Fruit fly (Drosophila melanogaster): ENCODE results near the gene CG13066.

Gene CG13066

dm6 chr3L:16303078-16303477, 30.4 kb downstream of the CG13066 start, which contains the start of gene CG13044:
CG13044 (minus strand) TSS chr3L:16303178.
- no peak for TF ChIP-seq CG9705 (GFP tag; optimal IDR thresholded peaks at IDR 0.05)
- TF ChIP-seq N (GFP tag; optimal IDR thresholded peaks at IDR 0.05): no peak
- TF ChIP-seq pan (optimal IDR thresholded peaks at IDR 0.05): no peak
- TF ChIP-seq usp (GFP tag; optimal IDR thresholded peaks at IDR 0.05): no peak
- TF ChIP-seq lola (GFP tag; optimal IDR thresholded peaks at IDR 0.05): no peak
- TF ChIP-seq Jra (GFP tag; optimal IDR thresholded peaks at IDR 0.05): no peak
- TF ChIP-seq h (GFP tag; optimal IDR thresholded peaks at IDR 0.05): no peak
- TF ChIP-seq Sp1 (GFP tag; optimal IDR thresholded peaks at IDR 0.05): no peak
- no peak for TF ChIP-seq woc (GFP tag; optimal IDR thresholded peaks at IDR 0.05)
- TF ChIP-seq sage (GFP tag; optimal IDR thresholded peaks at IDR 0.05): no peak
- no peak for TF ChIP-seq Mio (GFP tag; optimal IDR thresholded peaks at IDR 0.05)
- no peak for TF ChIP-seq Hr83 (GFP tag; optimal IDR thresholded peaks at IDR 0.05; ENCODE audit: poor library complexity, severe bottlenecking)
- TF ChIP-seq jim (GFP tag; optimal IDR thresholded peaks at IDR 0.05): no peak
- no peak for TF ChIP-seq Myc (optimal IDR thresholded peaks at IDR 0.05)

dm6 chr3L:16303982-16304381, 31.3 kb downstream of the CG13066 start, which contains the start of gene CG43249:
CG43249 (plus strand) TSS chr3L:16304282.
- TF ChIP-seq Hnf4 (GFP tag; optimal IDR thresholded peaks at IDR 0.05): no peak
- no peak for TF ChIP-seq Hr78 (GFP tag; optimal IDR thresholded peaks at IDR 0.05)
- no peak for TF ChIP-seq Dfd (GFP tag; optimal IDR thresholded peaks at IDR 0.05)
- TF ChIP-seq Jra (GFP tag; optimal IDR thresholded peaks at IDR 0.05): no peak
- TF ChIP-seq Myc (optimal IDR thresholded peaks at IDR 0.05): no peak
- TF ChIP-seq CrebA (GFP tag; optimal IDR thresholded peaks at IDR 0.05; ENCODE audit: borderline replicate concordance): no peak
- no peak for TF ChIP-seq rgr (GFP tag; optimal IDR thresholded peaks at IDR 0.05)
- TF ChIP-seq h (GFP tag; optimal IDR thresholded peaks at IDR 0.05): no peak
- no peak for TF ChIP-seq pan (optimal IDR thresholded peaks at IDR 0.05)
- TF ChIP-seq dl (GFP tag; optimal IDR thresholded peaks at IDR 0.05; ENCODE audit: insufficient read depth in 1 of 2, partially characterized antibody in 2 of 2): no peak
- TF ChIP-seq dsf (GFP tag; optimal IDR thresholded peaks at IDR 0.05; ENCODE audit: borderline replicate concordance): no peak
- no peak for TF ChIP-seq lola (GFP tag; optimal IDR thresholded peaks at IDR 0.05)
- TF ChIP-seq sage (GFP tag; optimal IDR thresholded peaks at IDR 0.05): no peak
- no peak for TF ChIP-seq OdsH (GFP tag; optimal IDR thresholded peaks at IDR 0.05)
- TF ChIP-seq woc (GFP tag; optimal IDR thresholded peaks at IDR 0.05): no peak
- no peak for TF ChIP-seq jim (GFP tag; optimal IDR thresholded peaks at IDR 0.05)
- TF ChIP-seq Hr83 (GFP tag; optimal IDR thresholded peaks at IDR 0.05; ENCODE audit: poor library complexity, severe bottlenecking): no peak
- no peak for TF ChIP-seq usp (GFP tag; optimal IDR thresholded peaks at IDR 0.05)

- no peak for TF ChIP-seq N (GFP tag; optimal IDR thresholded peaks at IDR 0.05)
- no peak for TF ChIP-seq Hr83 (GFP tag; optimal IDR thresholded peaks at IDR 0.05; ENCODE audit: poor library complexity, severe bottlenecking)
- no peak for TF ChIP-seq Rel (GFP tag; optimal IDR thresholded peaks at IDR 0.05)
- no peak for TF ChIP-seq Rel (tag; optimal IDR thresholded peaks at IDR 0.05)
- no peak for TF ChIP-seq lola (GFP tag; optimal IDR thresholded peaks at IDR 0.05)
- no peak for TF ChIP-seq h (GFP tag; optimal IDR thresholded peaks at IDR 0.05)
- no peak for TF ChIP-seq HLH106 (tag; optimal IDR thresholded peaks at IDR 0.05)
- no peak for TF ChIP-seq Hr78 (GFP tag; optimal IDR thresholded peaks at IDR 0.05)
- no peak for TF ChIP-seq Abd-B (GFP tag; optimal IDR thresholded peaks at IDR 0.05)
- TF ChIP-seq Mio (GFP tag; optimal IDR thresholded peaks at IDR 0.05): no peak
- TF ChIP-seq OdsH (GFP tag; optimal IDR thresholded peaks at IDR 0.05): no peak
- TF ChIP-seq Sp1 (GFP tag; optimal IDR thresholded peaks at IDR 0.05): no peak
- TF ChIP-seq Vsx2 (GFP tag; optimal IDR thresholded peaks at IDR 0.05; ENCODE audit: partially characterized antibody): no peak
- TF ChIP-seq Dfd (GFP tag; optimal IDR thresholded peaks at IDR 0.05): no peak
- no peak for TF ChIP-seq usp (GFP tag; optimal IDR thresholded peaks at IDR 0.05)
- no peak for TF ChIP-seq CG32264 (GFP tag; optimal IDR thresholded peaks at IDR 0.05)
- no peak for TF ChIP-seq woc (GFP tag; optimal IDR thresholded peaks at IDR 0.05)
- TF ChIP-seq rgr (GFP tag; optimal IDR thresholded peaks at IDR 0.05): no peak
These were observed 33.3 kb downstream of the CG13066 start, which contains the start of the genes CG13043 and CG13063 for dm6 chr3L:16305820-16306650. CG13043 (minus strand) TSS chr3L:16305870. CG13063 (plus strand) TSS chr3L:16306600.

- no peak for TF ChIP-seq Hr83 (GFP tag; optimal IDR thresholded peaks at IDR 0.05; ENCODE audit: poor library complexity, severe bottlenecking)
- TF ChIP-seq Abd-B (GFP tag; optimal IDR thresholded peaks at IDR 0.05): no peak
- TF ChIP-seq jim (GFP tag; optimal IDR thresholded peaks at IDR 0.05): no peak
- no peak for TF ChIP-seq ey (GFP tag; optimal IDR thresholded peaks at IDR 0.05)
- TF ChIP-seq Vsx2 (GFP tag; optimal IDR thresholded peaks at IDR 0.05; ENCODE audit: partially characterized antibody): no peak
These were observed 35.7 kb downstream of the CG13066 start, which contains the start of gene CG13042 for dm6 chr3L:16308380-16308779. CG13042 (minus strand) TSS chr3L:16308480.
